Worm (Caenorhabditis elegans) whole organism, late embryonic: Measurements from ENCODE around the gene col-173.

Source experiments
- C08G9.2 ChIP-seq: sonication (generic microtip); optimal IDR thresholded peaks from 2 replicates; lab custom pipeline; 2016; ENCODE audit warnings: mild to moderate bottlenecking, missing genetic modification characterization, moderate library complexity, missing compliant biosample characterization
- C38D4.7 ChIP-seq: fragments of 200-800 bp; sonication (Bioruptor generic); optimal IDR thresholded peaks from 2 replicates; lab custom pipeline; 2018; ENCODE audit warnings: mild to moderate bottlenecking, missing genetic modification characterization, moderate library complexity, missing compliant biosample characterization
- F13H6.1 ChIP-seq: sonication (generic microtip); optimal IDR thresholded peaks from 2 replicates; lab custom pipeline; 2016; ENCODE audit warnings: missing genetic modification characterization, missing compliant biosample characterization
- K02D7.2 ChIP-seq: sonication (generic microtip); optimal IDR thresholded peaks from 2 replicates; lab custom pipeline; 2017; ENCODE audit warnings: mild to moderate bottlenecking, missing genetic modification characterization, missing compliant biosample characterization
- K09A11.1 ChIP-seq: sonication (generic microtip); optimal IDR thresholded peaks from 2 replicates; lab custom pipeline; 2017; ENCODE audit warnings: antibody characterized with exemption, mild to moderate bottlenecking, missing genetic modification characterization, missing compliant biosample characterization; ENCODE audit not compliant: insufficient read depth
- T23F11.4 ChIP-seq: fragments of 200-800 bp; sonication (Bioruptor generic); optimal IDR thresholded peaks from 2 replicates; lab custom pipeline; 2018; ENCODE audit warnings: mild to moderate bottlenecking, missing genetic modification characterization, missing compliant biosample characterization
- Y22D7AL.16 ChIP-seq: sonication (generic microtip); optimal IDR thresholded peaks from 2 replicates; lab custom pipeline; 2016; ENCODE audit warnings: missing genetic modification characterization, missing compliant biosample characterization
- ahr-1 ChIP-seq: sonication (generic microtip); optimal IDR thresholded peaks from 2 replicates; lab custom pipeline; 2016; ENCODE audit warnings: missing genetic modification characterization, missing compliant biosample characterization
- ceh-18 ChIP-seq: sonication (generic microtip); optimal IDR thresholded peaks from 2 replicates; lab custom pipeline; 2016; ENCODE audit warnings: missing genetic modification characterization, missing compliant biosample characterization
- ceh-19 ChIP-seq: fragments of 200-800 bp; sonication (Bioruptor generic); optimal IDR thresholded peaks from 2 replicates; lab custom pipeline; 2018; ENCODE audit warnings: mild to moderate bottlenecking, missing genetic modification characterization, missing compliant biosample characterization
- ceh-2 ChIP-seq: sonication (generic microtip); optimal IDR thresholded peaks from 2 replicates; lab custom pipeline; 2016; ENCODE audit warnings: missing genotype, missing genetic modification characterization, missing compliant biosample characterization
- ceh-22 ChIP-seq: sonication (generic microtip); optimal IDR thresholded peaks from 2 replicates; lab custom pipeline; 2017; ENCODE audit warnings: missing biosample characterization, missing genetic modification characterization
- ceh-24 ChIP-seq: sonication (generic microtip); optimal IDR thresholded peaks from 2 replicates; lab custom pipeline; 2016; ENCODE audit warnings: mild to moderate bottlenecking, missing genetic modification characterization, missing compliant biosample characterization
- ceh-30 ChIP-seq: fragments of 150-350 bp; optimal IDR thresholded peaks from 2 replicates; lab custom pipeline; 2014; ENCODE audit warnings: missing biosample characterization, missing genetic modification characterization
- ceh-31 ChIP-seq: sonication (generic microtip); optimal IDR thresholded peaks from 2 replicates; lab custom pipeline; 2016; ENCODE audit warnings: missing genetic modification characterization, missing compliant biosample characterization
- ceh-6 ChIP-seq: fragments of 200-800 bp; sonication (Bioruptor generic); optimal IDR thresholded peaks from 2 replicates; lab custom pipeline; 2018; ENCODE audit warnings: mild to moderate bottlenecking, missing genetic modification characterization, missing compliant biosample characterization
- ceh-9 ChIP-seq: sonication (generic microtip); optimal IDR thresholded peaks from 2 replicates; lab custom pipeline; 2016; ENCODE audit warnings: mild to moderate bottlenecking, missing genetic modification characterization, inconsistent platforms, missing compliant biosample characterization
- che-1 ChIP-seq: sonication (generic microtip); optimal IDR thresholded peaks from 2 replicates; lab custom pipeline; 2016; ENCODE audit warnings: mild to moderate bottlenecking, missing genetic modification characterization, missing compliant biosample characterization
- dmd-4 ChIP-seq: sonication (generic microtip); optimal IDR thresholded peaks from 2 replicates; lab custom pipeline; 2016; ENCODE audit warnings: borderline replicate concordance, missing genetic modification characterization, missing compliant biosample characterization
- dve-1 ChIP-seq: sonication (generic microtip); optimal IDR thresholded peaks from 2 replicates; lab custom pipeline; 2017; ENCODE audit warnings: antibody characterized with exemption, mild to moderate bottlenecking, missing genetic modification characterization, missing compliant biosample characterization
- elt-2 ChIP-seq: sonication (generic microtip); optimal IDR thresholded peaks from 2 replicates; lab custom pipeline; 2016; ENCODE audit warnings: missing genetic modification reagents, missing genetic modification characterization, missing compliant biosample characterization
- elt-4 ChIP-seq: sonication (generic microtip); optimal IDR thresholded peaks from 2 replicates; lab custom pipeline; 2016; ENCODE audit warnings: missing genetic modification characterization, missing compliant biosample characterization
- fax-1 ChIP-seq: sonication (generic microtip); optimal IDR thresholded peaks from 2 replicates; lab custom pipeline; 2016; ENCODE audit warnings: missing genotype, missing genetic modification characterization, missing compliant biosample characterization
- fkh-6 ChIP-seq: sonication (generic microtip); optimal IDR thresholded peaks from 2 replicates; lab custom pipeline; 2016; ENCODE audit warnings: missing genetic modification characterization, missing compliant biosample characterization
- gmeb-2 ChIP-seq: sonication (generic microtip); optimal IDR thresholded peaks from 2 replicates; lab custom pipeline; 2016; ENCODE audit warnings: missing genetic modification characterization, inconsistent platforms, missing compliant biosample characterization
- hlh-13 ChIP-seq: fragments of 200-800 bp; sonication (Bioruptor generic); optimal IDR thresholded peaks from 2 replicates; lab custom pipeline; 2018; ENCODE audit warnings: mild to moderate bottlenecking, missing genetic modification characterization, missing compliant biosample characterization
- hlh-15 ChIP-seq: sonication (generic microtip); optimal IDR thresholded peaks from 2 replicates; lab custom pipeline; 2016; ENCODE audit warnings: missing genetic modification characterization, missing compliant biosample characterization
- hlh-30 ChIP-seq: sonication (generic microtip); optimal IDR thresholded peaks from 2 replicates; lab custom pipeline; 2017; ENCODE audit warnings: antibody characterized with exemption, missing genetic modification characterization, missing compliant biosample characterization; ENCODE audit not compliant: insufficient read depth
- lim-6 ChIP-seq: sonication (generic microtip); optimal IDR thresholded peaks from 2 replicates; lab custom pipeline; 2016; ENCODE audit warnings: missing genetic modification characterization, missing compliant biosample characterization
- lin-11 ChIP-seq: fragments of 200-800 bp; sonication (Bioruptor generic); optimal IDR thresholded peaks from 2 replicates; lab custom pipeline; 2018; ENCODE audit warnings: mild to moderate bottlenecking, missing genetic modification characterization, missing compliant biosample characterization
- madf-2 ChIP-seq: sonication (generic microtip); optimal IDR thresholded peaks from 2 replicates; lab custom pipeline; 2017; ENCODE audit warnings: missing genetic modification characterization, missing compliant biosample characterization
- nhr-11 ChIP-seq: fragments of 150-350 bp; optimal IDR thresholded peaks from 2 replicates; lab custom pipeline; 2014; ENCODE audit warnings: missing biosample characterization, missing genetic modification characterization
- nhr-232 ChIP-seq: sonication (generic microtip); optimal IDR thresholded peaks from 2 replicates; lab custom pipeline; 2016; ENCODE audit warnings: missing genetic modification characterization, missing compliant biosample characterization
- npax-4 ChIP-seq: sonication (generic microtip); optimal IDR thresholded peaks from 2 replicates; lab custom pipeline; 2016; ENCODE audit warnings: missing genetic modification characterization, missing compliant biosample characterization
- odd-2 ChIP-seq: sonication (generic microtip); optimal IDR thresholded peaks from 2 replicates; lab custom pipeline; 2017; ENCODE audit warnings: antibody characterized with exemption, mild to moderate bottlenecking, missing genetic modification characterization, missing compliant biosample characterization
- pag-3 ChIP-seq: sonication (generic microtip); optimal IDR thresholded peaks from 2 replicates; lab custom pipeline; 2016; ENCODE audit warnings: missing compliant biosample characterization, missing genetic modification characterization, borderline replicate concordance
- pax-1 ChIP-seq: fragments of 150-350 bp; optimal IDR thresholded peaks from 2 replicates; lab custom pipeline; 2014; ENCODE audit warnings: missing biosample characterization, missing genetic modification characterization
- pqm-1 ChIP-seq: sonication (generic microtip); optimal IDR thresholded peaks from 2 replicates; lab custom pipeline; 2016; ENCODE audit warnings: missing genetic modification characterization, missing compliant biosample characterization
- pros-1 ChIP-seq: fragments of 150-350 bp; optimal IDR thresholded peaks from 2 replicates; lab custom pipeline; 2014; ENCODE audit warnings: missing biosample characterization, missing genetic modification reagents, missing genetic modification characterization
- ref-2 ChIP-seq: sonication (generic microtip); optimal IDR thresholded peaks from 2 replicates; lab custom pipeline; 2016; ENCODE audit warnings: missing genetic modification characterization, missing compliant biosample characterization
- rnt-1 ChIP-seq: sonication (generic microtip); optimal IDR thresholded peaks from 2 replicates; lab custom pipeline; 2016; ENCODE audit warnings: missing genetic modification characterization, missing compliant biosample characterization
- sdc-2 ChIP-seq: sonication (generic microtip); optimal IDR thresholded peaks from 2 replicates; lab custom pipeline; 2016; ENCODE audit warnings: missing genotype, missing genetic modification characterization, missing compliant biosample characterization
- sox-2 ChIP-seq: fragments of 200-800 bp; sonication (Bioruptor generic); IDR thresholded peaks from 2 replicates; pipeline ENCODE4 v1.3.6; 2022; ENCODE audit warnings: missing genetic modification reagents, missing genetic modification characterization, missing compliant biosample characterization
- sox-4 ChIP-seq: sonication (generic microtip); optimal IDR thresholded peaks from 2 replicates; lab custom pipeline; 2017; ENCODE audit warnings: mild to moderate bottlenecking, missing genetic modification characterization, inconsistent platforms, missing compliant biosample characterization
- syd-9 ChIP-seq: sonication (generic microtip); optimal IDR thresholded peaks from 2 replicates; lab custom pipeline; 2016; ENCODE audit warnings: mild to moderate bottlenecking, missing genetic modification characterization, moderate library complexity, missing compliant biosample characterization
- tbx-2 ChIP-seq: sonication (generic microtip); optimal IDR thresholded peaks from 2 replicates; lab custom pipeline; 2016; ENCODE audit warnings: missing genetic modification characterization, missing compliant biosample characterization
- tbx-7 ChIP-seq: sonication (generic microtip); optimal IDR thresholded peaks from 2 replicates; lab custom pipeline; 2016; ENCODE audit warnings: missing genotype, missing genetic modification characterization, missing compliant biosample characterization
- ttx-3 ChIP-seq: sonication (generic microtip); optimal IDR thresholded peaks from 2 replicates; lab custom pipeline; 2016; ENCODE audit warnings: missing genetic modification reagents, missing genetic modification characterization, missing compliant biosample characterization
- unc-3 ChIP-seq, 2 experiments: fragments of 200-800 bp in 1 of 2; sonication (Bioruptor generic) in 1 of 2; sonication (generic microtip) in 1 of 2; conservative IDR thresholded peaks in 1 of 2; optimal IDR thresholded peaks in 1 of 2; 2 replicates each; pipeline versions ENCODE4 v1.3.6 to Lab custom; 2016 to 2022; ENCODE audit warnings: missing compliant biosample characterization in 2 of 2, missing genetic modification characterization in 2 of 2, missing genetic modification reagents in 1 of 2
- unc-42 ChIP-seq: sonication (generic microtip); optimal IDR thresholded peaks from 2 replicates; lab custom pipeline; 2016; ENCODE audit warnings: missing genotype, missing genetic modification characterization, missing compliant biosample characterization
- unc-55 ChIP-seq: sonication (generic microtip); optimal IDR thresholded peaks from 2 replicates; lab custom pipeline; 2017; ENCODE audit warnings: missing biosample characterization, missing genetic modification reagents, missing genetic modification characterization
- zip-5 ChIP-seq: sonication (generic microtip); optimal IDR thresholded peaks from 2 replicates; lab custom pipeline; 2016; ENCODE audit warnings: missing genetic modification characterization, missing compliant biosample characterization
- ztf-16 ChIP-seq: sonication (generic microtip); optimal IDR thresholded peaks from 2 replicates; lab custom pipeline; 2017; ENCODE audit warnings: missing genetic modification characterization, missing compliant biosample characterization

The col-173 gene

ce11 chrX:6867707-6868106, 9.6 kb downstream of the col-173 start:
- TF ChIP-seq syd-9 = no peak
- TF ChIP-seq ref-2 (tag; lab: Kevin White, UChicago) = peak; percentile 32
- no peak for TF ChIP-seq unc-42 (tag; lab: Kevin White, UChicago)
- no peak for TF ChIP-seq sox-4 (tag; lab: Kevin White, UChicago)
- no peak for TF ChIP-seq ceh-19 (GFP tag; lab: Kevin White, UChicago)
- no peak for TF ChIP-seq fax-1 (tag; lab: Kevin White, UChicago)
- peak; percentile 32 for TF ChIP-seq che-1 (tag; lab: Kevin White, UChicago)
- peak; percentile 39 for TF ChIP-seq rnt-1 (tag; lab: Kevin White, UChicago)
- peak; percentile 5 for TF ChIP-seq ceh-18 (tag; lab: Kevin White, UChicago)
- TF ChIP-seq C08G9.2 (tag; lab: Kevin White, UChicago) = no peak
- no peak for TF ChIP-seq hlh-13 (GFP tag; lab: Kevin White, UChicago)
- no peak for TF ChIP-seq pax-1 (tag; lab: Kevin White, UChicago)
- no peak for TF ChIP-seq dve-1
- no peak for TF ChIP-seq lim-6
- no peak for TF ChIP-seq Y22D7AL.16 (tag; lab: Kevin White, UChicago)
- TF ChIP-seq npax-4 = peak; percentile 11
- no peak for TF ChIP-seq dmd-4 (tag; lab: Kevin White, UChicago)
- TF ChIP-seq ttx-3 (tag; lab: Kevin White, UChicago) = no peak
- TF ChIP-seq C38D4.7 (GFP tag; lab: Kevin White, UChicago) = peak; percentile 42
- peak; percentile 47 for TF ChIP-seq gmeb-2
- no peak for TF ChIP-seq nhr-11 (tag; lab: Kevin White, UChicago)
- TF ChIP-seq lin-11 (tag; lab: Kevin White, UChicago) = no peak
- TF ChIP-seq sox-2 (GFP tag; lab: Robert Waterston, UW) = peak; percentile 31; the same call in 1 of the 2 replicates
- no peak for TF ChIP-seq elt-4 (tag; lab: Kevin White, UChicago)
- no peak for TF ChIP-seq hlh-30 (tag; lab: Kevin White, UChicago)
- TF ChIP-seq ceh-9 (tag; lab: Kevin White, UChicago) = no peak
- TF ChIP-seq unc-55 = no peak
- no peak for TF ChIP-seq pag-3 (tag; lab: Kevin White, UChicago)
- no peak for TF ChIP-seq K09A11.1 (tag; lab: Kevin White, UChicago)
- TF ChIP-seq ceh-6 (GFP tag; lab: Kevin White, UChicago) = peak; percentile 57
- TF ChIP-seq ztf-16 (tag; lab: Kevin White, UChicago) = no peak
- no peak for TF ChIP-seq madf-2
- no peak for TF ChIP-seq ceh-30 (tag; lab: Kevin White, UChicago)
- no peak for TF ChIP-seq tbx-7
- peak; percentile 8 for TF ChIP-seq elt-2 (tag; lab: Kevin White, UChicago)
- TF ChIP-seq ceh-2 = no peak
- no peak for TF ChIP-seq ceh-31
- TF ChIP-seq zip-5 = no peak
- no peak for TF ChIP-seq pros-1
- no peak for TF ChIP-seq unc-3 (GFP tag; conservative IDR thresholded peaks at IDR 0.05; lab: Robert Waterston, UW)
- TF ChIP-seq unc-3 (tag; optimal IDR thresholded peaks at IDR 0.05; lab: Kevin White, UChicago) = no peak
- TF ChIP-seq T23F11.4 (GFP tag; lab: Kevin White, UChicago) = no peak
- no peak for TF ChIP-seq ahr-1 (tag; lab: Kevin White, UChicago)
- TF ChIP-seq pqm-1 = no peak
- TF ChIP-seq sdc-2 = no peak
- no peak for TF ChIP-seq ceh-22 (tag; lab: Kevin White, UChicago)
- TF ChIP-seq hlh-15 (tag; lab: Kevin White, UChicago) = no peak
- peak; percentile 17 for TF ChIP-seq tbx-2 (tag; lab: Kevin White, UChicago)
- TF ChIP-seq fkh-6 = no peak
- TF ChIP-seq K02D7.2 (tag; lab: Kevin White, UChicago) = no peak
- no peak for TF ChIP-seq odd-2
- TF ChIP-seq nhr-232 = no peak
- no peak for TF ChIP-seq ceh-24 (tag; lab: Kevin White, UChicago)
- no peak for TF ChIP-seq F13H6.1 (tag; lab: Kevin White, UChicago)
